Worm (Caenorhabditis elegans) whole organism, mixed stage, embryonic: Measurements from ENCODE around the gene ippk-1.

ENCODE experiments used
- M03D4.4 ChIP-seq: sonication (generic microtip); optimal IDR thresholded peaks from 2 replicates; lab custom pipeline; 2017; ENCODE audit warnings: mild to moderate bottlenecking, missing genetic modification characterization, missing compliant biosample characterization
- bed-3 ChIP-seq: fragments of 200-800 bp; sonication (Bioruptor generic); optimal IDR thresholded peaks from 3 replicates; lab custom pipeline; 2018; ENCODE audit warnings: mild to moderate bottlenecking, missing genetic modification characterization, moderate library complexity, missing compliant biosample characterization
- blmp-1 ChIP-seq: fragments of 150-350 bp; optimal IDR thresholded peaks from 2 replicates; lab custom pipeline; 2014; ENCODE audit warnings: missing biosample characterization, missing genetic modification characterization
- ceh-39 ChIP-seq: fragments of 150-350 bp; optimal IDR thresholded peaks from 2 replicates; lab custom pipeline; 2014; ENCODE audit warnings: missing biosample characterization, missing genetic modification characterization
- ceh-43 ChIP-seq: fragments of 200-800 bp; sonication (Bioruptor generic); optimal IDR thresholded peaks from 2 replicates; lab custom pipeline; 2018; ENCODE audit warnings: mild to moderate bottlenecking, missing genetic modification characterization, moderate library complexity, missing compliant biosample characterization
- ces-1 ChIP-seq: fragments of 150-350 bp; optimal IDR thresholded peaks from 2 replicates; lab custom pipeline; 2014; ENCODE audit warnings: missing biosample characterization, missing genetic modification reagents, missing genetic modification characterization
- cnd-1 ChIP-seq: fragments of 200-800 bp; sonication (Bioruptor generic); optimal IDR thresholded peaks from 2 replicates; lab custom pipeline; 2018; ENCODE audit warnings: mild to moderate bottlenecking, missing genetic modification characterization, missing compliant biosample characterization
- drap-1 ChIP-seq: fragments of 200-800 bp; sonication (Bioruptor generic); optimal IDR thresholded peaks from 3 replicates; lab custom pipeline; 2018; ENCODE audit warnings: mild to moderate bottlenecking, missing genetic modification characterization, missing compliant biosample characterization
- elt-1 ChIP-seq: sonication (generic microtip); optimal IDR thresholded peaks from 2 replicates; lab custom pipeline; 2017; ENCODE audit warnings: missing genetic modification characterization, mild to moderate bottlenecking, missing compliant biosample characterization, antibody characterized with exemption, moderate library complexity, borderline replicate concordance; ENCODE audit not compliant: insufficient read depth
- elt-3 ChIP-seq: fragments of 150-350 bp; optimal IDR thresholded peaks from 2 replicates; lab custom pipeline; 2014; ENCODE audit warnings: missing biosample characterization, missing genetic modification characterization
- flh-1 ChIP-seq: fragments of 200-800 bp; sonication (Bioruptor generic); optimal IDR thresholded peaks from 2 replicates; lab custom pipeline; 2018; ENCODE audit warnings: mild to moderate bottlenecking, missing genetic modification characterization, moderate library complexity, missing compliant biosample characterization
- ham-2 ChIP-seq: fragments of 200-800 bp; sonication (Bioruptor generic); optimal IDR thresholded peaks from 2 replicates; lab custom pipeline; 2018; ENCODE audit warnings: mild to moderate bottlenecking, missing genetic modification characterization, missing compliant biosample characterization
- hlh-1 ChIP-seq: fragments of 150-350 bp; optimal IDR thresholded peaks from 2 replicates; lab custom pipeline; 2014; ENCODE audit warnings: missing biosample characterization, missing genetic modification reagents, missing genetic modification characterization
- lin-13 ChIP-seq: fragments of 150-350 bp; optimal IDR thresholded peaks from 2 replicates; lab custom pipeline; 2014; ENCODE audit warnings: missing biosample characterization, missing genetic modification characterization
- lin-32 ChIP-seq: fragments of 200-800 bp; sonication (Bioruptor generic); optimal IDR thresholded peaks from 2 replicates; lab custom pipeline; 2018; ENCODE audit warnings: mild to moderate bottlenecking, missing genetic modification characterization, missing compliant biosample characterization
- lsy-2 ChIP-seq: fragments of 150-350 bp; optimal IDR thresholded peaks from 2 replicates; lab custom pipeline; 2014; ENCODE audit warnings: missing biosample characterization, missing genetic modification characterization
- mab-5 ChIP-seq: fragments of 150-350 bp; optimal IDR thresholded peaks from 2 replicates; lab custom pipeline; 2014; ENCODE audit warnings: missing biosample characterization, missing genetic modification characterization
- mep-1 ChIP-seq: fragments of 150-350 bp; optimal IDR thresholded peaks from 2 replicates; lab custom pipeline; 2017; ENCODE audit warnings: missing biosample characterization, missing genetic modification reagents, missing genetic modification characterization, inconsistent platforms
- mls-2 ChIP-seq: sonication (generic microtip); optimal IDR thresholded peaks from 2 replicates; lab custom pipeline; 2016; ENCODE audit warnings: mild to moderate bottlenecking, missing genetic modification characterization, moderate library complexity, missing compliant biosample characterization
- nhr-12 ChIP-seq: fragments of 150-350 bp; optimal IDR thresholded peaks from 2 replicates; lab custom pipeline; 2014; ENCODE audit warnings: missing biosample characterization, missing genetic modification characterization
- nhr-2 ChIP-seq: fragments of 150-350 bp; optimal IDR thresholded peaks from 2 replicates; lab custom pipeline; 2014; ENCODE audit warnings: missing biosample characterization, missing genetic modification characterization
- nhr-237 ChIP-seq: fragments of 150-350 bp; optimal IDR thresholded peaks from 2 replicates; lab custom pipeline; 2014; ENCODE audit warnings: missing biosample characterization, missing genetic modification characterization
- nhr-28 ChIP-seq: fragments of 150-350 bp; optimal IDR thresholded peaks from 2 replicates; lab custom pipeline; 2014; ENCODE audit warnings: missing biosample characterization, missing genetic modification characterization
- nhr-76 ChIP-seq: sonication (generic microtip); optimal IDR thresholded peaks from 2 replicates; lab custom pipeline; 2017; ENCODE audit warnings: missing biosample characterization, missing genetic modification characterization
- pha-4 ChIP-seq: fragments of 150-350 bp; optimal IDR thresholded peaks from 2 replicates; lab custom pipeline; 2018; ENCODE audit warnings: missing biosample characterization, missing genetic modification reagents, missing genetic modification characterization
- sem-2 ChIP-seq: fragments of 200-800 bp; sonication (Bioruptor generic); optimal IDR thresholded peaks from 2 replicates; lab custom pipeline; 2018; ENCODE audit warnings: mild to moderate bottlenecking, missing genetic modification characterization, missing compliant biosample characterization
- snpc-4 ChIP-seq: fragments of 150-350 bp; optimal IDR thresholded peaks from 2 replicates; lab custom pipeline; 2014; ENCODE audit warnings: missing biosample characterization, missing genetic modification characterization
- sptf-1 ChIP-seq: sonication (generic microtip); optimal IDR thresholded peaks from 2 replicates; lab custom pipeline; 2017; ENCODE audit warnings: mild to moderate bottlenecking, missing genetic modification characterization, moderate library complexity, missing compliant biosample characterization
- tbx-8 ChIP-seq: fragments of 200-800 bp; sonication (Bioruptor generic); optimal IDR thresholded peaks from 2 replicates; lab custom pipeline; 2018; ENCODE audit warnings: mild to moderate bottlenecking, missing genetic modification characterization, moderate library complexity, missing compliant biosample characterization
- unc-120 ChIP-seq: sonication (generic microtip); optimal IDR thresholded peaks from 2 replicates; lab custom pipeline; 2017; ENCODE audit warnings: missing genetic modification characterization, missing compliant biosample characterization; ENCODE audit not compliant: poor library complexity, severe bottlenecking
- unc-39 ChIP-seq: fragments of 150-350 bp; optimal IDR thresholded peaks from 2 replicates; lab custom pipeline; 2014; ENCODE audit warnings: missing biosample characterization, missing genetic modification characterization
- unc-62 ChIP-seq: fragments of 150-350 bp; optimal IDR thresholded peaks from 2 replicates; lab custom pipeline; 2014; ENCODE audit warnings: missing biosample characterization, missing genetic modification reagents, missing genetic modification characterization
- zip-8 ChIP-seq: fragments of 150-350 bp; optimal IDR thresholded peaks from 2 replicates; lab custom pipeline; 2014; ENCODE audit warnings: missing biosample characterization, missing genetic modification characterization

The ippk-1 gene

ce11 chrII:12076355-12076754 is 33.6 kb downstream of the ippk-1 start:
- TF ChIP-seq cnd-1 (tag; lab: Kevin White, UChicago) = no peak
- TF ChIP-seq mab-5 (tag; lab: Kevin White, UChicago) = no peak
- TF ChIP-seq flh-1 (GFP tag; lab: Kevin White, UChicago) = no peak
- TF ChIP-seq blmp-1 (tag; lab: Kevin White, UChicago) = no peak
- TF ChIP-seq zip-8 (tag; lab: Kevin White, UChicago) = no peak
- no peak for TF ChIP-seq nhr-12 (tag; lab: Kevin White, UChicago)
- TF ChIP-seq elt-1 = no peak
- TF ChIP-seq ham-2 (GFP tag; lab: Kevin White, UChicago) = no peak
- TF ChIP-seq lsy-2 = no peak
- TF ChIP-seq drap-1 = no peak
- TF ChIP-seq lin-13 = no peak
- TF ChIP-seq bed-3 (GFP tag; lab: Kevin White, UChicago) = no peak
- TF ChIP-seq unc-120 (tag; lab: Kevin White, UChicago) = no peak
- no peak for TF ChIP-seq pha-4 (tag; lab: Kevin White, UChicago)
- TF ChIP-seq M03D4.4 = no peak
- no peak for TF ChIP-seq nhr-2 (tag; lab: Kevin White, UChicago)
- no peak for TF ChIP-seq ceh-43 (GFP tag; lab: Kevin White, UChicago)
- TF ChIP-seq sem-2 (GFP tag; lab: Kevin White, UChicago) = no peak

- TF ChIP-seq snpc-4 (tag; lab: Kevin White, UChicago) = no peak
- TF ChIP-seq mep-1 = no peak
- no peak for TF ChIP-seq ham-2 (GFP tag; lab: Kevin White, UChicago)
- TF ChIP-seq zip-8 (tag; lab: Kevin White, UChicago) = no peak
- no peak for TF ChIP-seq sem-2 (GFP tag; lab: Kevin White, UChicago)
- TF ChIP-seq tbx-8 (GFP tag; lab: Kevin White, UChicago) = no peak
- TF ChIP-seq unc-39 (tag; lab: Kevin White, UChicago) = no peak
- TF ChIP-seq flh-1 (GFP tag; lab: Kevin White, UChicago) = no peak
- no peak for TF ChIP-seq nhr-76
- no peak for TF ChIP-seq lin-32
- TF ChIP-seq ceh-43 (GFP tag; lab: Kevin White, UChicago) = no peak
- TF ChIP-seq bed-3 (GFP tag; lab: Kevin White, UChicago) = no peak
- no peak for TF ChIP-seq elt-3 (tag; lab: Kevin White, UChicago)
- no peak for TF ChIP-seq unc-120 (tag; lab: Kevin White, UChicago)
- no peak for TF ChIP-seq nhr-2 (tag; lab: Kevin White, UChicago)
- TF ChIP-seq, all 35 proteins: peak for 0
Observed at ce11 chrII:12077281-12077680, 34.6 kb downstream of the ippk-1 start.

- TF ChIP-seq unc-120 (tag; lab: Kevin White, UChicago) = no peak
- TF ChIP-seq nhr-76 = no peak
- TF ChIP-seq elt-1 = no peak
- TF ChIP-seq lin-32 = no peak
- TF ChIP-seq zip-8 (tag; lab: Kevin White, UChicago) = no peak
- no peak for TF ChIP-seq flh-1 (GFP tag; lab: Kevin White, UChicago)
- TF ChIP-seq unc-39 (tag; lab: Kevin White, UChicago) = no peak
- TF ChIP-seq blmp-1 (tag; lab: Kevin White, UChicago) = no peak
- TF ChIP-seq nhr-2 (tag; lab: Kevin White, UChicago) = no peak
- no peak for TF ChIP-seq M03D4.4
- TF ChIP-seq ceh-39 (tag; lab: Kevin White, UChicago) = no peak
- no peak for TF ChIP-seq snpc-4 (tag; lab: Kevin White, UChicago)
- no peak for TF ChIP-seq mep-1
- TF ChIP-seq ces-1 (GFP tag; lab: Kevin White, UChicago) = no peak
- no peak for TF ChIP-seq ceh-43 (GFP tag; lab: Kevin White, UChicago)
- TF ChIP-seq mls-2 (tag; lab: Kevin White, UChicago) = no peak
- no peak for TF ChIP-seq unc-62 (GFP tag; lab: Kevin White, UChicago)
- TF ChIP-seq drap-1 = no peak
- no peak for TF ChIP-seq nhr-12 (tag; lab: Kevin White, UChicago)
- TF ChIP-seq hlh-1 = no peak
Observed at ce11 chrII:12080015-12080414, 37.3 kb downstream of the ippk-1 start.

DNA sequence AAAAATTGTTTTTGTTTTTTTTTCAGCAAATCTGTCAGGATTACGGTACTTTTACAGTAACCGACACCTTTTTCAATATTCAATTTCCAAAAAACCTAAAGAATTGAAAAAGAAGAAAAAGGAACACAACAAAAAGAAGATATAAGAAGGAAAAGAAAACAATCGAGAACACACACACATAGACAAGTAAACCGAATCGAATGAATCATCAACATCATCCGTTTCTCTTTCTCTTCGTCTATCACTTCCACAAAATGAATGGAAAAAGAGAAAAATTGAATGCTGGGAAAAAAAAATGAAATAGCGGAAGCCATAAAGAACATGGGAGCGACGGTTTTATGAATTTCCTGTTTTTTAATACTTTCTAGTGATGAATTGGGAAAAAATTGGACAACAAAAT is 38.7 kb downstream of the ippk-1 start:
- no peak for TF ChIP-seq sptf-1 (tag; lab: Kevin White, UChicago)
- TF ChIP-seq ceh-39 (tag; lab: Kevin White, UChicago) = no peak
- TF ChIP-seq cnd-1 (tag; lab: Kevin White, UChicago) = no peak
- no peak for TF ChIP-seq ham-2 (GFP tag; lab: Kevin White, UChicago)
- no peak for TF ChIP-seq tbx-8 (GFP tag; lab: Kevin White, UChicago)
- TF ChIP-seq lin-32 = no peak
- no peak for TF ChIP-seq ces-1 (GFP tag; lab: Kevin White, UChicago)
- TF ChIP-seq snpc-4 (tag; lab: Kevin White, UChicago) = no peak
- TF ChIP-seq nhr-237 (tag; lab: Kevin White, UChicago) = no peak
- no peak for TF ChIP-seq nhr-28 (tag; lab: Kevin White, UChicago)
- TF ChIP-seq ceh-43 (GFP tag; lab: Kevin White, UChicago) = no peak
- no peak for TF ChIP-seq nhr-2 (tag; lab: Kevin White, UChicago)
- TF ChIP-seq blmp-1 (tag; lab: Kevin White, UChicago) = no peak
- no peak for TF ChIP-seq flh-1 (GFP tag; lab: Kevin White, UChicago)
